Fruit fly (Drosophila melanogaster) whole organism, wandering third instar larva: ENCODE measurements around the gene dac.

Experiments used
- Abd-B ChIP-seq: fragments of >200 bp; optimal IDR thresholded peaks from 2 replicates; lab custom pipeline; 2017; ENCODE audit warnings: missing biosample characterization, missing genetic modification characterization
- CG9705 ChIP-seq: fragments of 200-800 bp; sonication (Bioruptor generic); optimal IDR thresholded peaks from 2 replicates; lab custom pipeline; 2018; ENCODE audit warnings: missing biosample characterization, mild to moderate bottlenecking, missing genetic modification characterization
- CrebA ChIP-seq: fragments of 200-800 bp; sonication (Bioruptor generic); optimal IDR thresholded peaks from 2 replicates; lab custom pipeline; 2016; ENCODE audit warnings: missing biosample characterization, mild to moderate bottlenecking, missing genetic modification characterization, borderline replicate concordance
- Dfd ChIP-seq: fragments of >200 bp; optimal IDR thresholded peaks from 2 replicates; lab custom pipeline; 2017; ENCODE audit warnings: missing biosample characterization, missing genetic modification characterization
- Dif ChIP-seq: fragments of 200-275, 200-300 bp; sonication (Bioruptor generic); optimal IDR thresholded peaks from 2 replicates; lab custom pipeline; 2018; ENCODE audit warnings: missing biosample characterization, missing genetic modification characterization; ENCODE audit not compliant: partially characterized antibody
- GATAd ChIP-seq: sonication (Bioruptor generic); optimal IDR thresholded peaks from 2 replicates; lab custom pipeline; 2016; ENCODE audit warnings: missing biosample characterization, missing genetic modification characterization
- Hnf4 ChIP-seq: fragments of 200-800 bp; sonication (Bioruptor generic); optimal IDR thresholded peaks from 2 replicates; lab custom pipeline; 2016; ENCODE audit warnings: missing biosample characterization, mild to moderate bottlenecking, missing genetic modification characterization
- Hr83 ChIP-seq: fragments of 200-300 bp; sonication (Bioruptor generic); optimal IDR thresholded peaks from 2 replicates; lab custom pipeline; 2016; ENCODE audit warnings: missing biosample characterization, mild to moderate bottlenecking, missing genetic modification characterization, moderate library complexity; ENCODE audit not compliant: poor library complexity, severe bottlenecking
- Jra ChIP-seq: sonication (Bioruptor generic); optimal IDR thresholded peaks from 2 replicates; lab custom pipeline; 2016; ENCODE audit warnings: missing biosample characterization, missing genetic modification characterization
- Myc ChIP-seq: fragments of >200 bp; optimal IDR thresholded peaks from 2 replicates; lab custom pipeline; 2017
- N ChIP-seq: fragments of >200 bp; optimal IDR thresholded peaks from 2 replicates; lab custom pipeline; 2018; ENCODE audit warnings: missing biosample characterization, missing external identifiers, missing genetic modification characterization
- OdsH ChIP-seq: fragments of 200-800 bp; sonication (Bioruptor generic); optimal IDR thresholded peaks from 2 replicates; lab custom pipeline; 2016; ENCODE audit warnings: missing biosample characterization, mild to moderate bottlenecking, missing genetic modification characterization
- Rel ChIP-seq, 2 experiments: fragments of 200-800 bp; sonication (Bioruptor generic) in 1 of 2; optimal IDR thresholded peaks; 2 replicates in 1 of 2; 3 replicates in 1 of 2; lab custom pipeline; 2016 to 2019; ENCODE audit warnings: mild to moderate bottlenecking in 2 of 2, missing biosample characterization in 2 of 2, missing genetic modification characterization in 2 of 2, moderate library complexity in 1 of 2
- Sp1 ChIP-seq: fragments of 200-800 bp; sonication (Bioruptor generic); optimal IDR thresholded peaks from 3 replicates; lab custom pipeline; 2019; ENCODE audit warnings: missing biosample characterization, mild to moderate bottlenecking, missing genetic modification characterization, moderate library complexity
- Vsx2 ChIP-seq: fragments of 200-300, 225-300 bp; sonication (Bioruptor generic); optimal IDR thresholded peaks from 2 replicates; lab custom pipeline; 2018; ENCODE audit warnings: missing biosample characterization, missing genetic modification characterization; ENCODE audit not compliant: partially characterized antibody
- brk ChIP-seq: fragments of 200-800 bp; sonication (Bioruptor generic); optimal IDR thresholded peaks from 2 replicates; lab custom pipeline; 2016; ENCODE audit warnings: missing biosample characterization, mild to moderate bottlenecking, missing genetic modification characterization
- dl ChIP-seq, 2 experiments: fragments of 175-275, 200-275 bp in 1 of 2; fragments of 200-275 bp in 1 of 2; sonication (Bioruptor generic); optimal IDR thresholded peaks; lab custom pipeline; 2018; ENCODE audit warnings: mild to moderate bottlenecking in 2 of 2, missing biosample characterization in 2 of 2, missing genetic modification characterization in 2 of 2, moderate library complexity in 2 of 2; ENCODE audit not compliant: partially characterized antibody in 2 of 2, insufficient read depth in 1 of 2
- dmrt93B ChIP-seq: fragments of 200-800 bp; sonication (Bioruptor generic); optimal IDR thresholded peaks from 2 replicates; lab custom pipeline; 2018; ENCODE audit warnings: missing biosample characterization, mild to moderate bottlenecking, missing genetic modification characterization
- dsf ChIP-seq: sonication (Bioruptor generic); optimal IDR thresholded peaks from 2 replicates; lab custom pipeline; 2016; ENCODE audit warnings: missing biosample characterization, missing genetic modification characterization, borderline replicate concordance
- ey ChIP-seq: fragments of 200-800 bp; sonication (Bioruptor generic); optimal IDR thresholded peaks from 2 replicates; lab custom pipeline; 2016; ENCODE audit warnings: missing biosample characterization, missing genetic modification characterization
- foxo ChIP-seq, 2 experiments: fragments of 200-800 bp; sonication (Bioruptor generic); optimal IDR thresholded peaks; 2 replicates in 1 of 2; 3 replicates in 1 of 2; lab custom pipeline; 2016 to 2017; ENCODE audit warnings: missing biosample characterization in 2 of 2, missing genetic modification characterization in 2 of 2
- h ChIP-seq: fragments of 200-800 bp; sonication (Bioruptor generic); optimal IDR thresholded peaks from 3 replicates; lab custom pipeline; 2016; ENCODE audit warnings: missing biosample characterization, mild to moderate bottlenecking, missing genetic modification characterization
- jim ChIP-seq: fragments of 175-275, 200-325 bp; sonication (Bioruptor generic); optimal IDR thresholded peaks from 2 replicates; lab custom pipeline; 2016; ENCODE audit warnings: missing biosample characterization, mild to moderate bottlenecking, missing genetic modification characterization
- lola ChIP-seq: fragments of >200 bp; optimal IDR thresholded peaks from 2 replicates; lab custom pipeline; 2017; ENCODE audit warnings: missing biosample characterization, missing genetic modification characterization
- pan ChIP-seq: fragments of >200 bp; optimal IDR thresholded peaks from 2 replicates; lab custom pipeline; 2017
- psq ChIP-seq: fragments of 200-800 bp; sonication (Bioruptor generic); optimal IDR thresholded peaks from 3 replicates; lab custom pipeline; 2017; ENCODE audit warnings: missing biosample characterization, mild to moderate bottlenecking, missing genetic modification characterization, moderate library complexity
- rgr ChIP-seq: fragments of 200-800 bp; sonication (Bioruptor generic); optimal IDR thresholded peaks from 3 replicates; lab custom pipeline; 2016; ENCODE audit warnings: missing biosample characterization, mild to moderate bottlenecking, missing genetic modification characterization
- sage ChIP-seq: fragments of 200-800 bp; sonication (Bioruptor generic); optimal IDR thresholded peaks from 2 replicates; lab custom pipeline; 2016; ENCODE audit warnings: missing biosample characterization, mild to moderate bottlenecking, missing genetic modification characterization
- usp ChIP-seq: fragments of >200 bp; optimal IDR thresholded peaks from 2 replicates; lab custom pipeline; 2017; ENCODE audit warnings: missing biosample characterization, missing genetic modification characterization

dac gene

DNA sequence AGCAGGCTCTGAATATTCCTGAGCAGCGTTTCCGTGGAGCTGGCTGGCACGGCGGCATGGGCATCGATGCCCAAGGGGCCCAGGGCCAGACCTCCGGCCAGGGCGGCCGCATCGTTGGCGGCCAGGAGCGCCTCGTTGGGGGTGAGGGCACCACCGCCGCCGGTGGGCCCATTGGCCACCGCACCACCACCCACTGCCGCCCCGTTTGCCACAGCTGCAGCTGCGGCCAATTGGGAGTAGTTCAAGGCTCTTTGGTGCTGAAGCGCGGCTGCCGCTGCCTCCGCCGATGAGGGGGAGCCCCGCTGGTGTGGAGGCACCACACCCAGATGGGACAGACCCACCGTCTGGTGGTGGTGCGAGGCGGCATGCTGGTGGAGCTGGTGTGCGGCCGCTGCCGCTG lies 13.6 kb downstream of the dac start:
- TF ChIP-seq Dfd (GFP tag; lab: Kevin White, UChicago) (peak; percentile 98), jim (GFP tag; lab: Kevin White, UChicago) (no peak)

DNA sequence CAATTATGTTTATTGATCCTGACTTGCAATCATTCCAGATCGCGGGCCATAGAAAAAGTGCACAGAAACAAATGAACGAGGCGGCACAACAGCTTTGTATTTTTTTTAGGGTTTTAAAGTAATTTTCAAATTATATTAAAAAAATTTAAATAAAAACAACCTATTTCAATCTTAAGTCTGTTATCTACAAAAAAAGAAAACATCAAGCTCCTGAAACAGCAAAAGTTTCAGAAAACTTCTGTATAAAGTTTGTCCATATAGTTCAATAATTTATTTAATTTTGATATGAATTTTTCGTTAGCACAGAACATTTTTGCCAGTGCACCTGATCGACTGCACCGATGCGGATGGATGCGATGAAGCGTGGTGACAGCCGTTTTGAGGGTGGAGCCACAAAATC lies 16.0 kb downstream of the dac start:
- TF ChIP-seq Abd-B (GFP tag; lab: Kevin White, UChicago) (no peak), ey (GFP tag; lab: Kevin White, UChicago) (no peak)

DNA sequence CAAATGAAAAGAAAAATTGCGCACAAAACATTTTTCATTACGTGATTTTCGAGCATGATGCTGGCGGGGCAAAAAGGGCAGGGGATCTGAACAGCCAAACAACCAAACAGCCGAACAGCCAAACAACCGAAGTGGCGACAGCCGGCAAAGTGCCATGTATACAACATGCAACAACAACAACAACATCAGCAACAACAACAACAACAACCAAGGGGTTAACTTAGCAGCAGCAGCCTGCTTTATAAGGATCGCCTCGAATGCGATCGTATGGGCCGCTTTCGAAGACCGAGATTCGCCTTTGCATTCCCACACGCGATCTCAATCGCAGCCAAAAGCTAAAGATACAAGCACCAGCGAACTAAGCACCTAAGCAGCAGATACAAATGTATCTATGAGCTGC lies 22.1 kb downstream of the dac start:
- no peak for TF ChIP-seq brk (GFP tag; lab: Kevin White, UChicago)
- TF ChIP-seq OdsH, result no peak
- TF ChIP-seq dl (GFP tag; optimal IDR thresholded peaks at IDR 0.05; lab: Kevin White, UChicago; ENCODE audit: insufficient read depth in 1 of 2, partially characterized antibody in 2 of 2), result peak in 1 of 2 experiments; percentile 3

DNA sequence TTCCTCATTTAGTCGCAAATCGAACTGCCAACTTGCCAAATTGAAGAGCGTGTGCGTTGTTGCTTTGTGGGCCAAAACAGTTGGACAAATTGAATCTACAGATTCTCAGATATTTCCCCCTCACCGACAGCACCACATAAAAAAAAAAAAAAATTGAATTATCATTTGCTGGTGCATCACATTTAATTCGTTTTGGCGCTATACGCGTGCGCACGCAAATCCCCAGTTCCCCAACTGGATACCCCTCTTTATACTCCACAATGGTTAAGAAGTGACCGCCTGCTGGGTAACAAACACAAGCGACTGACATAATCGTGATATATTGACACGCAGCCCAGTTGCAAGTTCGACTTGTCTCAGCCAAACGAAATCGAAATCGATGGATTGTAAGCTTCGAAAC lies 27.4 kb downstream of the dac start:
- TF ChIP-seq psq (GFP tag; lab: Kevin White, UChicago) (no peak), Jra (GFP tag; lab: Kevin White, UChicago) (no peak), CG9705 (no peak)

DNA sequence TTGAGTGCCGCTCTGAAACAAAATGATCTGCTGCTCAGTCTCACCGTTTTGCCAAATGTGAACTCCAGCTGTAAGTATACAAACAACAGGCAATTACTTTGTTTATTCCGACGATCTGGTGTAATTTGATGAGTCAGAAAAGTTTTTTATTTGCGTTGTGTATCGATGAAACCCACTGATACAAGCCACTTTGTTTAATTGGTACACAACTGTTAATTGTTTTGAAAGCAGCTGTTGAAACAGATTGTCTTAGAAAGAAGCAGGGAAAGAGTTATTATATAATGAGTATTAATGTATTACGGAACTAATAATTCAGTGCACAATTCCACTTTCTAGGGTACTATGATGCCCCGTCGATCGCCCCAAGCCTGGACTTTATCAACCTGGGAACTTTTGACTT lies 33.9 kb downstream of the dac start:
- TF ChIP-seq Hr83, result no peak
- no peak for TF ChIP-seq foxo (GFP tag; optimal IDR thresholded peaks at IDR 0.05; lab: Kevin White, UChicago)
- no peak for TF ChIP-seq ey (GFP tag; lab: Kevin White, UChicago)
- TF ChIP-seq pan (lab: Kevin White, UChicago), result no peak
- no peak for TF ChIP-seq dmrt93B
- TF ChIP-seq GATAd (GFP tag; lab: Kevin White, UChicago), result no peak
- TF ChIP-seq N, result no peak
- TF ChIP-seq Dfd (GFP tag; lab: Kevin White, UChicago), result no peak
- TF ChIP-seq jim (GFP tag; lab: Kevin White, UChicago), result no peak
- no peak for TF ChIP-seq Jra (GFP tag; lab: Kevin White, UChicago)
- TF ChIP-seq sage, result no peak
- no peak for TF ChIP-seq lola (GFP tag; lab: Kevin White, UChicago)
- no peak for TF ChIP-seq Sp1 (GFP tag; lab: Kevin White, UChicago)
- no peak for TF ChIP-seq CrebA (GFP tag; lab: Kevin White, UChicago)
- TF ChIP-seq Dif (GFP tag; lab: Kevin White, UChicago), result no peak
- no peak for TF ChIP-seq Hnf4
- TF ChIP-seq usp (GFP tag; lab: Kevin White, UChicago), result no peak
- no peak for TF ChIP-seq OdsH
- no peak for TF ChIP-seq Myc
- no peak for TF ChIP-seq Vsx2 (GFP tag; lab: Kevin White, UChicago)

DNA sequence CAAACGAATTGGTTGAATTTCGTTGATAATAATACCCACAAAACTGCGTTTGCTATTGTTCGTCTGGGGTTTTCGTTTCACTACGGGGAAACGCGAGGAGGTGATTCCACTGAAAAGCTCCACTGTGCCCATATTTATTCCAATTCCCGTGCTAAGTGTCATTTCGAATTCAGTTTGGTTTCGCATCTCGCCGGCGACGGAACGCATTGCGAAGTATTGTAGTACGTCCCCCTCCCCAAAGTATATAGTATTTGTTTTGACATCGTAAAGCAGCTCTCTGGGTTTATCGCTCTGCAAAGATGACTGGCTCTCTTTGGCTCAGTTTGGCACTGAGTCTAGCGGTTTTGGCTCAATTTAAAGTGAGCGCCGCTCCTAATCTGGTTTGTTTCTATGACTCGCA lies 34.9 kb downstream of the dac start, which contains the start of gene Idgf3:
Idgf3 (plus strand) TSS at position 17 of the 400 bp plus-strand sequence.
- peak; percentile 10 for TF ChIP-seq Hr83
- TF ChIP-seq dsf (GFP tag; lab: Kevin White, UChicago), result no peak
- no peak for TF ChIP-seq dmrt93B
- TF ChIP-seq Hnf4, result peak; percentile 7
- peak; percentile 34 for TF ChIP-seq rgr
- TF ChIP-seq h (GFP tag; lab: Kevin White, UChicago), result peak; percentile 13
- TF ChIP-seq Dif (GFP tag; lab: Kevin White, UChicago), result peak; percentile 27
- TF ChIP-seq Jra (GFP tag; lab: Kevin White, UChicago), result no peak
- TF ChIP-seq Rel (GFP tag; optimal IDR thresholded peaks at IDR 0.05; lab: Kevin White, UChicago), result no peak
- peak; percentile 86 for TF ChIP-seq Rel (tag; optimal IDR thresholded peaks at IDR 0.05; lab: Kevin White, UChicago)
